Worm (Caenorhabditis elegans): Measurements from ENCODE around the gene math-48.
"Not testable (repeated sequence)": the region's sequence is repeated elsewhere in the genome, so short reads cannot be mapped to it uniquely, and the experiment has no call there.

DNA sequence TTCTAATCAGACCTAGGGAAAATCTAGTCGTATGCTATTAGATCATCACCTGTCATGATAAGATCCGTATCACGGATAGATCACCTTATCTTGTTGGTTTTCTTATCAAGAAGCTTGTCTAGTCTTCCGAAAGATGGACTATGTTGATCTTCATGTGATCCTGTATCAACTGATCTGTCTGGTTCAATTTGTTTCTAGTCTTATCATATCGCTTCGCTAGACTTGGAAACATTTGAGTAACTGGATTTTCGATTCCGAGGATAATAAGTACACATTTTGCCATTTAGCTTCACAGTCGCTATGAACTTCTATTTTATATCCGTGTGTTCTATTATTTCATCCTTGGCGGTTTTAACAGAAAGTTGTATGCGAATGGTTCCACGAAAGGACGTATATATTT, 2.1 kb upstream of the math-48 start, which contains the start of gene ZK250.2:
- not testable (repeated sequence) for TF ChIP-seq fkh-10 (GFP tag; optimal IDR thresholded peaks at IDR 0.05); zfp-2 (tag; optimal IDR thresholded peaks at IDR 0.05); mdl-1 (tag; optimal IDR thresholded peaks at IDR 0.05); ceh-44 (GFP tag; IDR thresholded peaks at IDR 0.05); aly-2 (tag; optimal IDR thresholded peaks at IDR 0.05); pqm-1 (tag; optimal IDR thresholded peaks at IDR 0.05); daf-12 (tag; optimal IDR thresholded peaks at IDR 0.05); pha-4 (GFP tag; IDR thresholded peaks at IDR 0.05); pha-4 (tag; optimal IDR thresholded peaks at IDR 0.05); ztf-11 (tag; optimal IDR thresholded peaks at IDR 0.05); unc-62 (GFP tag; optimal IDR thresholded peaks at IDR 0.05 in 1 of 2); unc-62 (tag; optimal IDR thresholded peaks at IDR 0.05)
